Worm (Caenorhabditis elegans): Measurements from ENCODE around the gene H04D03.4.

Gene H04D03.4

ce11 chrIII:10427882-10428281 is 23.0 kb downstream of the H04D03.4 start, which contains the start of gene prp-3:
Gene prp-3 (minus strand): TSS chrIII:10427982.
- TF ChIP-seq R02D3.7 (tag; optimal IDR thresholded peaks at IDR 0.05) = no peak
- TF ChIP-seq unc-62 (GFP tag; optimal IDR thresholded peaks at IDR 0.05) = no peak
- no peak for TF ChIP-seq gmeb-1 (tag; optimal IDR thresholded peaks at IDR 0.05)
- no peak for TF ChIP-seq snpc-4 (tag; optimal IDR thresholded peaks at IDR 0.05)
- no peak for TF ChIP-seq nhr-77 (tag; optimal IDR thresholded peaks at IDR 0.05)
- TF ChIP-seq sma-9 (GFP tag; optimal IDR thresholded peaks at IDR 0.05) = no peak
- no peak for TF ChIP-seq sma-9 (tag; optimal IDR thresholded peaks at IDR 0.05)
- no peak for TF ChIP-seq sem-4 (tag; optimal IDR thresholded peaks at IDR 0.05)
- TF ChIP-seq sma-3 (GFP tag; optimal IDR thresholded peaks at IDR 0.05) = no peak

- no peak for TF ChIP-seq lin-11 (tag; optimal IDR thresholded peaks at IDR 0.05)
- TF ChIP-seq skn-1 (tag; optimal IDR thresholded peaks at IDR 0.05) = no peak
- TF ChIP-seq crh-2 (tag; optimal IDR thresholded peaks at IDR 0.05) = no peak
- TF ChIP-seq nhr-77 (tag; optimal IDR thresholded peaks at IDR 0.05) = no peak
- no peak for TF ChIP-seq ztf-1 (GFP tag; conservative IDR thresholded peaks at IDR 0.05)
- TF ChIP-seq nhr-10 (tag; optimal IDR thresholded peaks at IDR 0.05) = no peak
- TF ChIP-seq fos-1 (tag; optimal IDR thresholded peaks at IDR 0.05) = no peak
These were observed 27.0 kb downstream of the H04D03.4 start, which contains the start of gene M03C11.6 for ce11 chrIII:10423906-10424305. Gene M03C11.6 (minus strand): TSS chrIII:10424006.

- TF ChIP-seq crh-2 (tag; optimal IDR thresholded peaks at IDR 0.05) = no peak
These were observed 29.2 kb downstream of the H04D03.4 start for ce11 chrIII:10421680-10422079.

- peak; percentile 20 for TF ChIP-seq lin-11 (tag; optimal IDR thresholded peaks at IDR 0.05)
- TF ChIP-seq ztf-1 (GFP tag; conservative IDR thresholded peaks at IDR 0.05) = no peak
- no peak for TF ChIP-seq sma-3 (GFP tag; optimal IDR thresholded peaks at IDR 0.05)
- TF ChIP-seq nhr-129 (tag; optimal IDR thresholded peaks at IDR 0.05) = peak; percentile 74
- peak; percentile 37 for TF ChIP-seq nhr-25 (tag; optimal IDR thresholded peaks at IDR 0.05)
- peak; percentile 11 for TF ChIP-seq nhr-77 (tag; optimal IDR thresholded peaks at IDR 0.05)
- no peak for TF ChIP-seq ceh-16 (tag; optimal IDR thresholded peaks at IDR 0.05)
- peak in 1 of 2 experiments; percentile 44 for TF ChIP-seq lsy-2 (tag; optimal IDR thresholded peaks at IDR 0.05)
- TF ChIP-seq Y55F3AM.14 (GFP tag; optimal IDR thresholded peaks at IDR 0.05) = peak; percentile 30
- TF ChIP-seq gmeb-1 (tag; optimal IDR thresholded peaks at IDR 0.05) = peak; percentile 58
- peak; percentile 36 for TF ChIP-seq unc-55 (GFP tag; optimal IDR thresholded peaks at IDR 0.05)
- TF ChIP-seq fos-1 (tag; optimal IDR thresholded peaks at IDR 0.05) = peak; percentile 51
These were observed 35.1 kb downstream of the H04D03.4 start, which contains the start of gene ymel-1 for ce11 chrIII:10415822-10416221. Gene ymel-1 (plus strand): TSS chrIII:10416139.

- TF ChIP-seq sem-4 (tag; optimal IDR thresholded peaks at IDR 0.05) (peak; percentile 89), nhr-10 (tag; optimal IDR thresholded peaks at IDR 0.05) (peak; percentile 15), egl-27 (tag; optimal IDR thresholded peaks at IDR 0.05) (peak; percentile 93), snpc-4 (tag; optimal IDR thresholded peaks at IDR 0.05) (peak; percentile 77), ceh-16 (tag; optimal IDR thresholded peaks at IDR 0.05) (peak; percentile 84), nhr-129 (tag; optimal IDR thresholded peaks at IDR 0.05) (peak; percentile 80), unc-62 (GFP tag; optimal IDR thresholded peaks at IDR 0.05) (peak; percentile 80), skn-1 (tag; optimal IDR thresholded peaks at IDR 0.05) (peak; percentile 35), lsy-2 (tag; optimal IDR thresholded peaks at IDR 0.05) (peak; percentile 91 to 96), ceh-82 (tag; optimal IDR thresholded peaks at IDR 0.05) (peak; percentile 34), sma-9 (GFP tag; optimal IDR thresholded peaks at IDR 0.05) (peak; percentile 93), sma-9 (tag; optimal IDR thresholded peaks at IDR 0.05) (no peak), sma-3 (GFP tag; optimal IDR thresholded peaks at IDR 0.05) (peak; percentile 98), ztf-4 (tag; optimal IDR thresholded peaks at IDR 0.05) (peak; percentile 90), ztf-1 (GFP tag; conservative IDR thresholded peaks at IDR 0.05) (no peak), crh-2 (tag; optimal IDR thresholded peaks at IDR 0.05) (peak; percentile 97), nhr-6 (tag; optimal IDR thresholded peaks at IDR 0.05) (peak; percentile 86), Y55F3AM.14 (GFP tag; optimal IDR thresholded peaks at IDR 0.05) (peak; percentile 85), gmeb-1 (tag; optimal IDR thresholded peaks at IDR 0.05) (peak; percentile 95), mab-5 (tag; optimal IDR thresholded peaks at IDR 0.05) (peak; percentile 93), lin-13 (GFP tag; optimal IDR thresholded peaks at IDR 0.05) (peak; percentile 95), fos-1 (tag; optimal IDR thresholded peaks at IDR 0.05) (peak; percentile 82), lin-11 (tag; optimal IDR thresholded peaks at IDR 0.05) (peak; percentile 92), unc-55 (GFP tag; optimal IDR thresholded peaks at IDR 0.05) (peak; percentile 98), aly-2 (tag; optimal IDR thresholded peaks at IDR 0.05) (no peak), unc-39 (tag; optimal IDR thresholded peaks at IDR 0.05) (no peak), zag-1 (tag; optimal IDR thresholded peaks at IDR 0.05) (peak; percentile 72), alr-1 (tag; optimal IDR thresholded peaks at IDR 0.05) (no peak), ZK546.5 (tag; optimal IDR thresholded peaks at IDR 0.05) (peak; percentile 80), C34F6.9 (tag; optimal IDR thresholded peaks at IDR 0.05) (peak; percentile 97), peb-1 (tag; optimal IDR thresholded peaks at IDR 0.05) (no peak), R02D3.7 (tag; optimal IDR thresholded peaks at IDR 0.05) (peak; percentile 99), elt-1 (tag; optimal IDR thresholded peaks at IDR 0.05) (no peak), blmp-1 (tag; optimal IDR thresholded peaks at IDR 0.05; ENCODE audit: insufficient read depth) (peak; percentile 81), mbf-1 (tag; optimal IDR thresholded peaks at IDR 0.05) (no peak), nhr-11 (tag; optimal IDR thresholded peaks at IDR 0.05) (no peak), F13H6.1 (tag; optimal IDR thresholded peaks at IDR 0.05) (peak; percentile 94), lin-39 (tag; optimal IDR thresholded peaks at IDR 0.05) (no peak), nhr-25 (tag; optimal IDR thresholded peaks at IDR 0.05) (peak; percentile 97), dmd-4 (tag; optimal IDR thresholded peaks at IDR 0.05) (no peak)
These were observed 43.7 kb downstream of the H04D03.4 start, which contains the start of gene hat-1 for ce11 chrIII:10407198-10407663. Gene hat-1 (minus strand): TSS chrIII:10407248.

Data from whole organism, L2 larva.